Worm (Caenorhabditis elegans) whole organism, L3 larva: ENCODE data around the gene ftt-2.

ENCODE experiments used
- aly-2 ChIP-seq: fragments of 150-350 bp; optimal IDR thresholded peaks from 2 replicates; lab custom pipeline; 2014; ENCODE audit warnings: missing biosample characterization, missing genetic modification characterization
- daf-12 ChIP-seq: fragments of 150-350 bp; optimal IDR thresholded peaks from 2 replicates; lab custom pipeline; 2014; ENCODE audit warnings: missing biosample characterization, missing genetic modification reagents, missing genetic modification characterization
- jun-1 ChIP-seq: fragments of 150-350 bp; optimal IDR thresholded peaks from 2 replicates; lab custom pipeline; 2014; ENCODE audit warnings: missing biosample characterization, missing genetic modification reagents, missing genetic modification characterization
- nfya-1 ChIP-seq: sonication (generic microtip); optimal IDR thresholded peaks from 2 replicates; lab custom pipeline; 2017; ENCODE audit warnings: missing genetic modification characterization, mild to moderate bottlenecking, missing compliant biosample characterization, antibody characterized with exemption, moderate library complexity; ENCODE audit not compliant: insufficient read depth
- nhr-28 ChIP-seq: fragments of 150-350 bp; optimal IDR thresholded peaks from 2 replicates; lab custom pipeline; 2014; ENCODE audit warnings: missing biosample characterization, missing genetic modification characterization
- nhr-77 ChIP-seq: fragments of 150-350 bp; optimal IDR thresholded peaks from 2 replicates; lab custom pipeline; 2014; ENCODE audit warnings: missing biosample characterization, missing genetic modification characterization
- skn-1 ChIP-seq: fragments of 150-350 bp; optimal IDR thresholded peaks from 2 replicates; lab custom pipeline; 2014; ENCODE audit warnings: missing biosample characterization, missing genetic modification characterization
- tbx-2 ChIP-seq: sonication (generic microtip); optimal IDR thresholded peaks from 2 replicates; lab custom pipeline; 2016; ENCODE audit warnings: mild to moderate bottlenecking, missing genetic modification characterization, missing compliant biosample characterization

ce11 chrX:11585375-11585774 lies 19.8 kb downstream of the ftt-2 start, which contains the start of gene abts-2:
- TF ChIP-seq tbx-2 (tag; lab: Kevin White, UChicago) = no peak
- no peak for TF ChIP-seq aly-2 (tag; lab: Kevin White, UChicago)
- TF ChIP-seq jun-1 (tag; lab: Kevin White, UChicago) = no peak
- TF ChIP-seq nfya-1 (tag; lab: Kevin White, UChicago) = no peak
- TF ChIP-seq nhr-77 (tag; lab: Kevin White, UChicago) = no peak
- TF ChIP-seq daf-12 (tag; lab: Kevin White, UChicago) = no peak
- TF ChIP-seq nhr-28 (tag; lab: Kevin White, UChicago) = no peak
- no peak for TF ChIP-seq skn-1
